Worm (Caenorhabditis elegans) whole organism, young adult: ENCODE measurements around the gene tax-6.

Experiments
- B0336.3 ChIP-seq: fragments of 200-800 bp; sonication (Bioruptor generic); IDR thresholded peaks from 2 replicates; pipeline ENCODE4 v1.3.6; 2022; ENCODE audit warnings: missing genetic modification characterization, missing compliant biosample characterization
- C06A6.2 ChIP-seq: fragments of 200-800 bp; sonication (Bioruptor generic); conservative IDR thresholded peaks from 2 replicates; pipeline ENCODE4 v1.3.6; 2022; ENCODE audit warnings: missing genetic modification characterization, missing compliant biosample characterization
- F39B2.1 ChIP-seq: fragments of 200-800 bp; sonication (Bioruptor generic); IDR thresholded peaks from 2 replicates; pipeline ENCODE4 v1.3.6; 2022; ENCODE audit warnings: missing genetic modification reagents, missing genetic modification characterization, missing compliant biosample characterization
- Y53G8AR.9 ChIP-seq: fragments of 200-800 bp; sonication (Bioruptor generic); conservative IDR thresholded peaks from 2 replicates; pipeline ENCODE4 v1.3.6; 2022; ENCODE audit warnings: missing genetic modification reagents, missing genetic modification characterization, missing compliant biosample characterization
- Y67H2A.10 ChIP-seq: fragments of 200-800 bp; sonication (Bioruptor generic); conservative IDR thresholded peaks from 2 replicates; pipeline ENCODE4 v1.3.6; 2022; ENCODE audit warnings: missing genetic modification reagents, missing genetic modification characterization, missing compliant biosample characterization
- akir-1 ChIP-seq: fragments of 200-800 bp; sonication (Bioruptor generic); optimal IDR thresholded peaks from 2 replicates; lab custom pipeline; 2018; ENCODE audit warnings: mild to moderate bottlenecking, missing genetic modification characterization, moderate library complexity, missing compliant biosample characterization
- aptf-2 ChIP-seq: fragments of 200-800 bp; sonication (Bioruptor generic); conservative IDR thresholded peaks from 2 replicates; pipeline ENCODE4 v1.3.6; 2022; ENCODE audit warnings: missing genetic modification reagents, missing genetic modification characterization, missing compliant biosample characterization
- cebp-1 ChIP-seq, 2 experiments: fragments of 200-800 bp in 1 of 2; sonication (Bioruptor generic) in 1 of 2; sonication (generic microtip) in 1 of 2; IDR thresholded peaks in 1 of 2; optimal IDR thresholded peaks in 1 of 2; 2 replicates each; pipeline versions ENCODE4 v1.3.6 to Lab custom; 2017 to 2022; ENCODE audit warnings: missing compliant biosample characterization in 2 of 2, missing genetic modification characterization in 2 of 2, mild to moderate bottlenecking in 1 of 2, missing genetic modification reagents in 1 of 2, moderate library complexity in 1 of 2
- cebp-2 ChIP-seq: fragments of 200-800 bp; sonication (Bioruptor generic); IDR thresholded peaks from 2 replicates; pipeline ENCODE4 v1.3.6; 2022; ENCODE audit warnings: missing genetic modification characterization, missing compliant biosample characterization
- chd-7 ChIP-seq: sonication (generic microtip); optimal IDR thresholded peaks from 2 replicates; lab custom pipeline; 2016; ENCODE audit warnings: mild to moderate bottlenecking, missing genetic modification characterization, moderate library complexity, missing compliant biosample characterization
- egl-18 ChIP-seq: fragments of 200-800 bp; sonication (Bioruptor generic); IDR thresholded peaks from 2 replicates; pipeline ENCODE4 v1.3.6; 2022; ENCODE audit warnings: missing genetic modification reagents, missing genetic modification characterization, missing compliant biosample characterization
- egl-44 ChIP-seq: fragments of 200-800 bp; sonication (Bioruptor generic); IDR thresholded peaks from 2 replicates; pipeline ENCODE4 v1.3.6; 2022; ENCODE audit warnings: missing genetic modification reagents, missing genetic modification characterization, missing compliant biosample characterization
- ekl-4 ChIP-seq: fragments of 200-800 bp; sonication (Bioruptor generic); IDR thresholded peaks from 2 replicates; pipeline ENCODE4 v1.3.6; 2022; ENCODE audit warnings: missing genetic modification reagents, missing genetic modification characterization, missing compliant biosample characterization
- hlh-12 ChIP-seq: sonication (generic microtip); optimal IDR thresholded peaks from 2 replicates; lab custom pipeline; 2016; ENCODE audit warnings: missing genetic modification characterization, missing compliant biosample characterization
- lag-1 ChIP-seq: fragments of 200-800 bp; sonication (Bioruptor generic); IDR thresholded peaks from 2 replicates; pipeline ENCODE4 v1.3.6; 2022; ENCODE audit warnings: missing genetic modification reagents, missing genetic modification characterization, missing compliant biosample characterization
- madf-6 ChIP-seq: fragments of 200-800 bp; sonication (Bioruptor generic); IDR thresholded peaks from 2 replicates; pipeline ENCODE4 v1.3.6; 2022; ENCODE audit warnings: missing genetic modification reagents, missing genetic modification characterization, missing compliant biosample characterization
- mxl-1 ChIP-seq: sonication (generic microtip); optimal IDR thresholded peaks from 2 replicates; lab custom pipeline; 2016; ENCODE audit warnings: missing genetic modification characterization, missing compliant biosample characterization
- repo-1 ChIP-seq: sonication (generic microtip); optimal IDR thresholded peaks from 2 replicates; lab custom pipeline; 2017; ENCODE audit warnings: mild to moderate bottlenecking, missing genetic modification characterization, missing compliant biosample characterization
- rpc-1 ChIP-seq, 2 experiments: fragments of 150-350 bp in 1 of 2; sonication (generic microtip) in 1 of 2; optimal IDR thresholded peaks; 2 replicates each; lab custom pipeline; 2014 to 2018; ENCODE audit warnings: missing biosample characterization in 1 of 2, missing genetic modification characterization in 1 of 2, missing genetic modification reagents in 1 of 2, missing genotype in 1 of 2
- sea-2 ChIP-seq: fragments of 200-800 bp; sonication (Bioruptor generic); IDR thresholded peaks from 2 replicates; pipeline ENCODE4 v1.3.6; 2022; ENCODE audit warnings: missing genetic modification characterization, missing compliant biosample characterization
- tbp1 ChIP-seq: fragments of 200-800 bp; sonication (Bioruptor generic); optimal IDR thresholded peaks from 2 replicates; lab custom pipeline; 2018; ENCODE audit warnings: mild to moderate bottlenecking, missing genetic modification characterization, missing compliant biosample characterization
- unc-130 ChIP-seq: sonication (generic microtip); optimal IDR thresholded peaks from 2 replicates; lab custom pipeline; 2016; ENCODE audit warnings: missing genetic modification reagents, missing genetic modification characterization, missing compliant biosample characterization
- xnd-1 ChIP-seq: sonication (generic microtip); optimal IDR thresholded peaks from 2 replicates; lab custom pipeline; 2016; ENCODE audit warnings: missing genotype, missing genetic modification reagents, missing genetic modification characterization, missing compliant biosample characterization
- ztf-6 ChIP-seq: fragments of 200-800 bp; sonication (Bioruptor generic); IDR thresholded peaks from 2 replicates; pipeline ENCODE4 v1.3.6; 2022; ENCODE audit warnings: missing genetic modification reagents, missing genetic modification characterization, missing compliant biosample characterization

tax-6 gene

DNA sequence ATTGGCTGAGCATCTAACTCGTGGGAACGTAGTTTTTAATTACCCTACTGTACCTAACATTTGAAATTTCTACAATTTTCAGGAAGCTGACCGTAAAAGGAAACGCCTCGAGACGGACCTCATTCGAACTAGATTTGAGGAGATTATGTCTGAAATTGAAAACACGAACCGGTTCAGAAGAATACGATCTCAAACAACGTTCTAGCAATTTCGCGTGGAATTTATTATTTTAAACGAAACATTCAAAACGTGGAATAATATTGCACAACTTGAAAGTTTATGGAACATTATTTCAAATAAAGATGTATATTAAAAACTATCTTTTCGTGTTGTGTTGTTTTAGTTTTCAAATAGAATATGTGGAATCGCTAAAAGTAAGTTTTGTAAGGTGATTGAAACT, 57.9 kb downstream of the tax-6 start, which contains the start of gene F13B12.7:
Gene F13B12.7, plus strand, starts transcription at position 301 of the 400 bp plus-strand sequence.
- TF ChIP-seq cebp-1 (GFP tag; IDR thresholded peaks at IDR 0.05; lab: Robert Waterston, UW) (no peak), cebp-1 (tag; optimal IDR thresholded peaks at IDR 0.05; lab: Kevin White, UChicago) (no peak), lag-1 (GFP tag; lab: Robert Waterston, UW) (no peak), F39B2.1 (no peak), repo-1 (tag; lab: Kevin White, UChicago) (no peak), sea-2 (GFP tag; lab: Robert Waterston, UW) (no peak), cebp-2 (GFP tag; lab: Robert Waterston, UW) (no peak), akir-1 (GFP tag; lab: Kevin White, UChicago) (no peak), chd-7 (no peak), egl-18 (GFP tag; lab: Robert Waterston, UW) (no peak), Y67H2A.10 (no peak), egl-44 (no peak), C06A6.2 (no peak), unc-130 (GFP tag; lab: Kevin White, UChicago) (no peak), tbp1 (no peak), xnd-1 (tag; lab: Kevin White, UChicago) (no peak), B0336.3 (no peak), rpc-1 (optimal IDR thresholded peaks at IDR 0.05; lab: Kevin White, UChicago) (no peak), rpc-1 (tag; optimal IDR thresholded peaks at IDR 0.05; lab: Kevin White, UChicago) (no peak), madf-6 (GFP tag; lab: Robert Waterston, UW) (no peak)

DNA sequence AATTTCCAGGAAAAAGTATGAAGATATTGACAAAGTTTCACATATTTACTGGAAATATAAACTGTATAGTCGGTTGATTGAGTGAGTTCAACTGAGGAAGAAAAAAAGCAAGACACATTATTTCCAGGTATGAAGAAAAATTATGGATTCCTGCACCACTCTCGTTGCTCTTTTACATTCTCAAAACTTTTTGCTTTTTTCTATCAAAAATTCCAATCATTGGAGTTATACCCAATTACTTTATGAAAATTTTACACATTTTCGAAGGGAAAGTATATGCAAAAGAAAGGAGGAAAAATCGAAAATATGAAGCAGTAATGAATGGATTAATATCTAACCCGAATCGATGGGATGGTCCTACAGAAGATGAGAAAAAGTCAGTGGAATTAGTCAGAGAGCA, 58.5 kb downstream of the tax-6 start:
- TF ChIP-seq ztf-6 (GFP tag; lab: Robert Waterston, UW) (no peak), Y53G8AR.9 (no peak), hlh-12 (tag; lab: Kevin White, UChicago) (no peak), ekl-4 (GFP tag; lab: Robert Waterston, UW) (no peak), aptf-2 (no peak), mxl-1 (tag; lab: Kevin White, UChicago) (no peak)
